In the genomic region with DNA sequence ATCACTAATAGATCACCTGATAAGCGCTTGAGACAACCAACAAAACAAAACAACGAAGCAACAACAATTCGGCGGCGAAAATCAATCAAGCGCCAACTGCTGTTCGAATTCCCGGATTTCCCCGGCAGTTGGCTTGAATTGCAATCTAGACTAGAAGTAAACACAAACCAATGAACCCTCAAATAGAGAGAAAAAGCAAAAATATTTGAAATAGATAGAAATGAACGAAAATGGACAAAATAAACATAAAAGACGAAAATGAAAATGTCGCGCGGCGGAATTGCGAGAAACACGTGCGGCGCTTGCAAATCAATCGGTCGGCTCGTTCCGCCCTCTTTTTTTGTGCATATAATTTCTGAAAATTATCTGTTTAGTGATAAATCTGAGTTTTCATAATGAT, we compare ENCODE assay signal across 2 worm cellular contexts.
TF ChIP-seq lines count a peak whose summit lies in the region.

A gene (plus strand): TSS at position 343 of the 400 bp plus-strand sequence.

TF ChIP-seq in whole organism, L4 larva, 104 proteins besides CTCF, POLR2A, EP300 and RAD21 (continued from another document):
- peak; percentile 63 for TF ChIP-seq rbr-2 (tag; optimal IDR thresholded peaks at IDR 0.05; lab: Kevin White, UChicago)
- no peak for TF ChIP-seq F26F4.8 (GFP tag; conservative IDR thresholded peaks at IDR 0.05; lab: Robert Waterston, UW)
- no peak for TF ChIP-seq nhr-41 (GFP tag; IDR thresholded peaks at IDR 0.05; lab: Robert Waterston, UW)
- TF ChIP-seq ama-1 (optimal IDR thresholded peaks at IDR 0.05; lab: Kevin White, UChicago), result no peak
- no peak for TF ChIP-seq tag-97 (GFP tag; IDR thresholded peaks at IDR 0.05; lab: Robert Waterston, UW)
- no peak for TF ChIP-seq nhr-237 (tag; optimal IDR thresholded peaks at IDR 0.05; lab: Kevin White, UChicago)
- no peak for TF ChIP-seq F10B5.3 (tag; optimal IDR thresholded peaks at IDR 0.05; lab: Kevin White, UChicago)
- no peak for TF ChIP-seq nhr-25 (tag; optimal IDR thresholded peaks at IDR 0.05; lab: Kevin White, UChicago; ENCODE audit: borderline replicate concordance, insufficient read depth)
- TF ChIP-seq saeg-2 (GFP tag; IDR thresholded peaks at IDR 0.05; lab: Robert Waterston, UW), result peak; percentile 55; the same call in 1 of the 2 replicates
- peak; percentile 36; the same call in 1 of the 2 replicates for TF ChIP-seq ceh-20 (GFP tag; IDR thresholded peaks at IDR 0.05; lab: Robert Waterston, UW)
- TF ChIP-seq lin-38 (GFP tag; IDR thresholded peaks at IDR 0.05; lab: Robert Waterston, UW), result peak; percentile 74
- TF ChIP-seq egl-43 (GFP tag; IDR thresholded peaks at IDR 0.05; lab: Robert Waterston, UW), result peak; percentile 64
- no peak for TF ChIP-seq Y48G9A.11 (GFP tag; IDR thresholded peaks at IDR 0.05; lab: Robert Waterston, UW)
- no peak for TF ChIP-seq spr-3 (GFP tag; optimal IDR thresholded peaks at IDR 0.05; lab: Kevin White, UChicago)
- no peak for TF ChIP-seq dmd-8 (GFP tag; IDR thresholded peaks at IDR 0.05; lab: Robert Waterston, UW)
- no peak for TF ChIP-seq tra-1 (GFP tag; IDR thresholded peaks at IDR 0.05; lab: Robert Waterston, UW)
- TF ChIP-seq skn-1 (tag; optimal IDR thresholded peaks at IDR 0.05; lab: Kevin White, UChicago), result no peak
- TF ChIP-seq lin-39 (tag; optimal IDR thresholded peaks at IDR 0.05; lab: Kevin White, UChicago), result no peak
- no peak for TF ChIP-seq lin-29 (GFP tag; IDR thresholded peaks at IDR 0.05; lab: Robert Waterston, UW)
- peak; percentile 77 for TF ChIP-seq mep-1 (tag; optimal IDR thresholded peaks at IDR 0.05; lab: Kevin White, UChicago)
- TF ChIP-seq php-3 (GFP tag; IDR thresholded peaks at IDR 0.05; lab: Robert Waterston, UW), result no peak
- TF ChIP-seq dpl-1 (GFP tag; optimal IDR thresholded peaks at IDR 0.05; lab: Kevin White, UChicago), result peak; percentile 60
- TF ChIP-seq mxl-2 (GFP tag; conservative IDR thresholded peaks at IDR 0.05; lab: Robert Waterston, UW), result no peak
- peak; percentile 58 for TF ChIP-seq hlh-30 (tag; optimal IDR thresholded peaks at IDR 0.05; lab: Kevin White, UChicago; ENCODE audit: insufficient read depth)
- peak; percentile 10 to 94 for TF ChIP-seq daf-16 (GFP tag; optimal IDR thresholded peaks at IDR 0.05; lab: Kevin White, UChicago)
- peak; percentile 66 for TF ChIP-seq daf-16 (tag; optimal IDR thresholded peaks at IDR 0.05; lab: Kevin White, UChicago)
- TF ChIP-seq set-16 (GFP tag; IDR thresholded peaks at IDR 0.05; lab: Robert Waterston, UW), result no peak
- TF ChIP-seq nhr-28 (tag; optimal IDR thresholded peaks at IDR 0.05; lab: Kevin White, UChicago), result peak; percentile 24
- TF ChIP-seq Y75B8A.6 (GFP tag; IDR thresholded peaks at IDR 0.05; lab: Robert Waterston, UW), result peak; percentile 63; the same call in 1 of the 2 replicates
- TF ChIP-seq ceh-82 (tag; optimal IDR thresholded peaks at IDR 0.05; lab: Kevin White, UChicago), result no peak
- peak; percentile 81 for TF ChIP-seq arid-1 (GFP tag; conservative IDR thresholded peaks at IDR 0.05; lab: Robert Waterston, UW)
- 0 out of 2 replicates have a peak, but pooled peaks have one; percentile 48 for TF ChIP-seq lin-1 (GFP tag; IDR thresholded peaks at IDR 0.05; lab: Robert Waterston, UW)
- no peak for TF ChIP-seq F49E8.2 (tag; optimal IDR thresholded peaks at IDR 0.05; lab: Kevin White, UChicago; ENCODE audit: borderline replicate concordance)
- peak in 1 of 2 experiments; percentile 44 for TF ChIP-seq unc-62 (GFP tag; optimal IDR thresholded peaks at IDR 0.05 in 1 of 2; lab: Kevin White, UChicago)
- TF ChIP-seq unc-62 (tag; optimal IDR thresholded peaks at IDR 0.05; lab: Kevin White, UChicago), result no peak
- TF ChIP-seq sdz-12 (GFP tag; optimal IDR thresholded peaks at IDR 0.05; lab: Kevin White, UChicago), result no peak
- TF ChIP-seq ceh-44 (GFP tag; IDR thresholded peaks at IDR 0.05; lab: Robert Waterston, UW), result no peak
- TF ChIP-seq Y105C5A.15 (GFP tag; IDR thresholded peaks at IDR 0.05; lab: Robert Waterston, UW), result no peak
- no peak for TF ChIP-seq mdt-29 (GFP tag; IDR thresholded peaks at IDR 0.05; lab: Robert Waterston, UW)
- TF ChIP-seq nhr-11 (tag; optimal IDR thresholded peaks at IDR 0.05; lab: Kevin White, UChicago), result peak; percentile 71
- TF ChIP-seq unc-130 (GFP tag; optimal IDR thresholded peaks at IDR 0.05; lab: Kevin White, UChicago), result peak; percentile 88
- TF ChIP-seq lin-13 (GFP tag; optimal IDR thresholded peaks at IDR 0.05; lab: Kevin White, UChicago), result no peak
- TF ChIP-seq daf-8 (GFP tag; IDR thresholded peaks at IDR 0.05; lab: Robert Waterston, UW), result no peak
- TF ChIP-seq zip-11 (GFP tag; IDR thresholded peaks at IDR 0.05; lab: Robert Waterston, UW), result no peak
- TF ChIP-seq ces-1 (GFP tag; optimal IDR thresholded peaks at IDR 0.05; lab: Kevin White, UChicago), result no peak
- TF ChIP-seq hlh-11 (tag; optimal IDR thresholded peaks at IDR 0.05; lab: Kevin White, UChicago), result peak; percentile 57
- TF ChIP-seq nhr-6 (tag; optimal IDR thresholded peaks at IDR 0.05; lab: Kevin White, UChicago), result no peak
- TF ChIP-seq nhr-76 (tag; optimal IDR thresholded peaks at IDR 0.05; lab: Kevin White, UChicago), result peak; percentile 5
- peak; percentile 95 for TF ChIP-seq mes-2 (tag; optimal IDR thresholded peaks at IDR 0.05; lab: Kevin White, UChicago; ENCODE audit: poor library complexity, severe bottlenecking)
- TF ChIP-seq vab-7 (GFP tag; IDR thresholded peaks at IDR 0.05; lab: Robert Waterston, UW), result no peak

TF ChIP-seq in whole organism, late embryonic, 69 proteins besides CTCF, POLR2A, EP300 and RAD21 (continued from another document):
- TF ChIP-seq sox-2 (GFP tag; IDR thresholded peaks at IDR 0.05; lab: Robert Waterston, UW) (peak; percentile 67), hlh-30 (tag; optimal IDR thresholded peaks at IDR 0.05; lab: Kevin White, UChicago; ENCODE audit: insufficient read depth) (peak; percentile 68), pag-3 (tag; optimal IDR thresholded peaks at IDR 0.05; lab: Kevin White, UChicago; ENCODE audit: borderline replicate concordance) (peak; percentile 93), nhr-232 (tag; optimal IDR thresholded peaks at IDR 0.05; lab: Kevin White, UChicago) (peak; percentile 97), eyg-1 (tag; optimal IDR thresholded peaks at IDR 0.05; lab: Kevin White, UChicago) (peak; percentile 96), mec-3 (tag; optimal IDR thresholded peaks at IDR 0.05; lab: Kevin White, UChicago; ENCODE audit: borderline replicate concordance) (peak; percentile 91), syd-9 (tag; optimal IDR thresholded peaks at IDR 0.05; lab: Kevin White, UChicago) (peak; percentile 98), ceh-45 (GFP tag; IDR thresholded peaks at IDR 0.05; lab: Robert Waterston, UW) (peak; percentile 85), nfya-1 (tag; optimal IDR thresholded peaks at IDR 0.05; lab: Kevin White, UChicago) (peak; percentile 96)
